Worm (Caenorhabditis elegans) whole organism, L4 larva: ENCODE results near the gene asp-12.

Experiments used
- D1046.2 ChIP-seq: fragments of 200-800 bp; sonication (Bioruptor generic); IDR thresholded peaks from 2 replicates; pipeline ENCODE4 v1.3.6; 2022; ENCODE audit warnings: missing genetic modification characterization, missing compliant biosample characterization
- F10B5.3 ChIP-seq: sonication (generic microtip); optimal IDR thresholded peaks from 2 replicates; lab custom pipeline; 2016; ENCODE audit warnings: mild to moderate bottlenecking, missing genetic modification characterization, missing compliant biosample characterization
- F26F4.8 ChIP-seq: fragments of 200-800 bp; sonication (Bioruptor generic); conservative IDR thresholded peaks from 2 replicates; pipeline ENCODE4 v1.3.6; 2022; ENCODE audit warnings: missing genetic modification characterization, missing compliant biosample characterization
- Y48G9A.11 ChIP-seq: fragments of 200-800 bp; sonication (Bioruptor generic); IDR thresholded peaks from 2 replicates; pipeline ENCODE4 v1.3.6; 2022; ENCODE audit warnings: missing genetic modification reagents, missing genetic modification characterization, missing compliant biosample characterization
- aha-1 ChIP-seq: fragments of 150-350 bp; peaks from one replicate; lab custom pipeline; 2014; ENCODE audit warnings: missing biosample characterization, missing genetic modification characterization
- aly-2 ChIP-seq: sonication (generic microtip); optimal IDR thresholded peaks from 2 replicates; lab custom pipeline; 2018; ENCODE audit warnings: missing biosample characterization, missing genetic modification characterization
- ceh-44 ChIP-seq: fragments of 200-800 bp; sonication (Bioruptor generic); IDR thresholded peaks from 2 replicates; pipeline ENCODE4 v1.3.6; 2022; ENCODE audit warnings: missing genetic modification reagents, missing genetic modification characterization, missing compliant biosample characterization
- ceh-62 ChIP-seq: sonication (generic microtip); optimal IDR thresholded peaks from 2 replicates; lab custom pipeline; 2017; ENCODE audit warnings: missing biosample characterization, missing genetic modification characterization
- ceh-82 ChIP-seq: sonication (generic microtip); optimal IDR thresholded peaks from 2 replicates; lab custom pipeline; 2017; ENCODE audit warnings: missing biosample characterization, missing genetic modification characterization
- ces-1 ChIP-seq: fragments of 150-350 bp; sonication (generic microtip); optimal IDR thresholded peaks from 4 replicates; lab custom pipeline; 2014; ENCODE audit warnings: missing biosample characterization, missing genetic modification reagents, missing genetic modification characterization
- ctbp-1 ChIP-seq: fragments of 200-800 bp; sonication (Bioruptor generic); IDR thresholded peaks from 2 replicates; pipeline ENCODE4 v1.3.6; 2022; ENCODE audit warnings: missing genetic modification reagents, missing genetic modification characterization, missing compliant biosample characterization
- daf-19 ChIP-seq: fragments of 200-800 bp; sonication (Bioruptor generic); conservative IDR thresholded peaks from 2 replicates; pipeline ENCODE4 v1.3.6; 2022; ENCODE audit warnings: missing genetic modification characterization, missing compliant biosample characterization
- daf-8 ChIP-seq: fragments of 200-800 bp; sonication (Bioruptor generic); IDR thresholded peaks from 2 replicates; pipeline ENCODE4 v1.3.6; 2022; ENCODE audit warnings: missing genetic modification characterization, missing compliant biosample characterization
- dmd-9 ChIP-seq: fragments of 200-800 bp; sonication (Bioruptor generic); IDR thresholded peaks from 2 replicates; pipeline ENCODE4 v1.3.6; 2022; ENCODE audit warnings: missing genetic modification reagents, missing genetic modification characterization, missing compliant biosample characterization
- dpl-1 ChIP-seq: fragments of 150-350 bp; optimal IDR thresholded peaks from 2 replicates; lab custom pipeline; 2014; ENCODE audit warnings: missing biosample characterization, missing genetic modification reagents, missing genetic modification characterization
- dve-1 ChIP-seq: sonication (generic microtip); optimal IDR thresholded peaks from 2 replicates; lab custom pipeline; 2017; ENCODE audit warnings: antibody characterized with exemption, mild to moderate bottlenecking, missing genetic modification characterization, missing compliant biosample characterization; ENCODE audit not compliant: insufficient read depth
- hlh-30 ChIP-seq: sonication (generic microtip); optimal IDR thresholded peaks from 2 replicates; lab custom pipeline; 2017; ENCODE audit warnings: antibody characterized with exemption, mild to moderate bottlenecking, missing genetic modification characterization, missing compliant biosample characterization; ENCODE audit not compliant: insufficient read depth
- hmg-1.1 ChIP-seq: fragments of 200-800 bp; sonication (Bioruptor generic); IDR thresholded peaks from 2 replicates; pipeline ENCODE4 v1.3.6; 2022; ENCODE audit warnings: missing genetic modification reagents, missing genetic modification characterization, missing compliant biosample characterization
- lin-1 ChIP-seq: fragments of 200-800 bp; sonication (Bioruptor generic); IDR thresholded peaks from 2 replicates; pipeline ENCODE4 v1.3.6; 2022; ENCODE audit warnings: missing genetic modification reagents, missing genetic modification characterization, missing compliant biosample characterization
- lin-29 ChIP-seq: fragments of 200-800 bp; sonication (Bioruptor generic); IDR thresholded peaks from 2 replicates; pipeline ENCODE4 v1.3.6; 2022; ENCODE audit warnings: missing genetic modification reagents, missing genetic modification characterization, missing compliant biosample characterization
- lin-38 ChIP-seq: fragments of 200-800 bp; sonication (Bioruptor generic); IDR thresholded peaks from 2 replicates; pipeline ENCODE4 v1.3.6; 2022; ENCODE audit warnings: missing genetic modification reagents, missing genetic modification characterization, missing compliant biosample characterization
- lir-3 ChIP-seq: sonication (generic microtip); optimal IDR thresholded peaks from 2 replicates; lab custom pipeline; 2016; ENCODE audit warnings: mild to moderate bottlenecking, missing genetic modification characterization, missing compliant biosample characterization
- mep-1 ChIP-seq: fragments of 150-350 bp; sonication (generic microtip); optimal IDR thresholded peaks from 3 replicates; lab custom pipeline; 2014; ENCODE audit warnings: missing biosample characterization, missing genetic modification characterization
- mes-2 ChIP-seq: sonication (generic microtip); optimal IDR thresholded peaks from 2 replicates; lab custom pipeline; 2016; ENCODE audit warnings: missing genotype, mild to moderate bottlenecking, missing genetic modification characterization, missing compliant biosample characterization; ENCODE audit not compliant: poor library complexity, severe bottlenecking
- mxl-2 ChIP-seq: fragments of 200-800 bp; sonication (Bioruptor generic); conservative IDR thresholded peaks from 2 replicates; pipeline ENCODE4 v1.3.6; 2022; ENCODE audit warnings: missing genetic modification reagents, missing genetic modification characterization, missing compliant biosample characterization
- mxl-3 ChIP-seq: fragments of 200-800 bp; sonication (Bioruptor generic); optimal IDR thresholded peaks from 2 replicates; lab custom pipeline; 2018; ENCODE audit warnings: mild to moderate bottlenecking, missing genetic modification characterization, missing compliant biosample characterization
- nhr-10 ChIP-seq: fragments of 150-350 bp; optimal IDR thresholded peaks from 2 replicates; lab custom pipeline; 2014; ENCODE audit warnings: missing biosample characterization, missing genetic modification characterization
- set-16 ChIP-seq: fragments of 200-800 bp; sonication (Bioruptor generic); IDR thresholded peaks from 2 replicates; pipeline ENCODE4 v1.3.6; 2022; ENCODE audit warnings: missing genetic modification reagents, missing genetic modification characterization, missing compliant biosample characterization
- skn-1 ChIP-seq: fragments of 150-350 bp; optimal IDR thresholded peaks from 2 replicates; lab custom pipeline; 2014; ENCODE audit warnings: missing biosample characterization, missing genetic modification characterization
- snpc-4 ChIP-seq: fragments of 150-350 bp; optimal IDR thresholded peaks from 2 replicates; lab custom pipeline; 2014; ENCODE audit warnings: missing biosample characterization, missing genetic modification characterization
- spr-3 ChIP-seq: fragments of 200-800 bp; sonication (Bioruptor generic); optimal IDR thresholded peaks from 2 replicates; lab custom pipeline; 2018; ENCODE audit warnings: mild to moderate bottlenecking, missing genetic modification characterization, missing compliant biosample characterization
- tra-1 ChIP-seq: fragments of 200-800 bp; sonication (Bioruptor generic); IDR thresholded peaks from 2 replicates; pipeline ENCODE4 v1.3.6; 2022; ENCODE audit warnings: missing genetic modification reagents, missing genetic modification characterization, missing compliant biosample characterization
- unc-62 ChIP-seq, 3 experiments: fragments of 150-350 bp in 1 of 3; sonication (generic microtip); optimal IDR thresholded peaks in 2 of 3; peaks in 1 of 3; 1 replicate in 1 of 3; 2 replicates in 2 of 3; lab custom pipeline; 2014 to 2017; ENCODE audit warnings: missing biosample characterization in 3 of 3, missing genetic modification characterization in 3 of 3, missing genetic modification reagents in 3 of 3, missing genotype in 1 of 3
- zfp-2 ChIP-seq: sonication (generic microtip); optimal IDR thresholded peaks from 2 replicates; lab custom pipeline; 2016; ENCODE audit warnings: mild to moderate bottlenecking, missing genetic modification characterization, missing compliant biosample characterization

asp-12 gene

ce11 chrV:8251075-8251474 is 17.9 kb upstream of the asp-12 start:
- TF ChIP-seq unc-62 (GFP tag; optimal IDR thresholded peaks at IDR 0.05 in 1 of 2; lab: Kevin White, UChicago) = peak in 1 of 2 experiments; percentile 22
- no peak for TF ChIP-seq unc-62 (tag; optimal IDR thresholded peaks at IDR 0.05; lab: Kevin White, UChicago)
- no peak for TF ChIP-seq set-16 (GFP tag; lab: Robert Waterston, UW)
- no peak for TF ChIP-seq ceh-82 (tag; lab: Kevin White, UChicago)
- peak; percentile 55 for TF ChIP-seq hlh-30 (tag; lab: Kevin White, UChicago)

ce11 chrV:8252532-8252931 is 16.5 kb upstream of the asp-12 start:
- TF ChIP-seq unc-62 (GFP tag; optimal IDR thresholded peaks at IDR 0.05 in 1 of 2; lab: Kevin White, UChicago) (peak in 1 of 2 experiments; percentile 18), unc-62 (tag; optimal IDR thresholded peaks at IDR 0.05; lab: Kevin White, UChicago) (no peak), hlh-30 (tag; lab: Kevin White, UChicago) (peak; percentile 21), mxl-3 (no peak), daf-19 (no peak)
- TF ChIP-seq, all 104 proteins: peak for 2

ce11 chrV:8253946-8254345 is 15.1 kb upstream of the asp-12 start:
- TF ChIP-seq aha-1 (tag; lab: Kevin White, UChicago) (peak; percentile 81), zfp-2 (tag; lab: Kevin White, UChicago) (no peak), ces-1 (GFP tag; lab: Kevin White, UChicago) (peak; percentile 53), mep-1 (tag; lab: Kevin White, UChicago) (no peak), lin-1 (no peak), snpc-4 (no peak), ctbp-1 (GFP tag; lab: Robert Waterston, UW) (no peak), mxl-2 (no peak), spr-3 (GFP tag; lab: Kevin White, UChicago) (no peak), dpl-1 (GFP tag; lab: Kevin White, UChicago) (no peak)

- no peak for TF ChIP-seq ceh-44 (GFP tag; lab: Robert Waterston, UW)
- no peak for TF ChIP-seq F10B5.3
- TF ChIP-seq Y48G9A.11 = no peak
- no peak for TF ChIP-seq aly-2 (tag; lab: Kevin White, UChicago)
- TF ChIP-seq lir-3 (tag; lab: Kevin White, UChicago) = no peak
- no peak for TF ChIP-seq F26F4.8 (GFP tag; lab: Robert Waterston, UW)
- no peak for TF ChIP-seq ceh-62
- no peak for TF ChIP-seq dmd-9 (GFP tag; lab: Robert Waterston, UW)
- no peak for TF ChIP-seq skn-1 (tag; lab: Kevin White, UChicago)
- no peak for TF ChIP-seq hmg-1.1 (GFP tag; lab: Robert Waterston, UW)
- no peak for TF ChIP-seq lin-29 (GFP tag; lab: Robert Waterston, UW)
- TF ChIP-seq nhr-10 (tag; lab: Kevin White, UChicago) = no peak
- no peak for TF ChIP-seq tra-1 (GFP tag; lab: Robert Waterston, UW)
- TF ChIP-seq D1046.2 (GFP tag; lab: Robert Waterston, UW) = no peak
- TF ChIP-seq daf-8 (GFP tag; lab: Robert Waterston, UW) = no peak
Observed at ce11 chrV:8254973-8255372, 14.0 kb upstream of the asp-12 start.

ce11 chrV:8259016-8259415 is 10.0 kb upstream of the asp-12 start, which contains the start of gene C16D9.1:
Gene C16D9.1 (plus strand): TSS chrV:8259316.
- TF ChIP-seq hmg-1.1 (GFP tag; lab: Robert Waterston, UW) (no peak), lin-38 (GFP tag; lab: Robert Waterston, UW) (no peak)

- TF ChIP-seq unc-62 (GFP tag; optimal IDR thresholded peaks at IDR 0.05 in 1 of 2; lab: Kevin White, UChicago) = peak in 1 of 2 experiments; percentile 94
- TF ChIP-seq unc-62 (tag; optimal IDR thresholded peaks at IDR 0.05; lab: Kevin White, UChicago) = no peak
- TF ChIP-seq dve-1 (tag; lab: Kevin White, UChicago) = no peak
- no peak for TF ChIP-seq mes-2 (tag; lab: Kevin White, UChicago)
- TF ChIP-seq, all 104 proteins: peak for 1
Observed at ce11 chrV:8262212-8262611, 6.8 kb upstream of the asp-12 start.
